Worm (Caenorhabditis elegans) whole organism, early embryonic: ENCODE results near the gene ugt-51.

Source experiments
- F13C5.2 ChIP-seq: sonication (generic microtip); optimal IDR thresholded peaks from 2 replicates; lab custom pipeline; 2017; ENCODE audit warnings: mild to moderate bottlenecking, missing genetic modification characterization, inconsistent platforms, missing compliant biosample characterization
- ama-1 ChIP-seq: fragments of 150-350 bp; optimal IDR thresholded peaks from 2 replicates; lab custom pipeline; 2014
- ceh-13 ChIP-seq: fragments of 200-800 bp; sonication (Bioruptor generic); optimal IDR thresholded peaks from 2 replicates; lab custom pipeline; 2018; ENCODE audit warnings: mild to moderate bottlenecking, missing genetic modification characterization, missing compliant biosample characterization
- ceh-36 ChIP-seq: sonication (generic microtip); optimal IDR thresholded peaks from 2 replicates; lab custom pipeline; 2016; ENCODE audit warnings: missing genetic modification characterization, inconsistent platforms, missing compliant biosample characterization
- flt-1 ChIP-seq: fragments of 200-800 bp; sonication (Bioruptor generic); IDR thresholded peaks from 2 replicates; pipeline ENCODE4 v1.3.6; 2022; ENCODE audit warnings: missing genetic modification characterization, missing compliant biosample characterization
- hnd-1 ChIP-seq: sonication (generic microtip); optimal IDR thresholded peaks from 2 replicates; lab custom pipeline; 2016; ENCODE audit warnings: missing genetic modification characterization, missing compliant biosample characterization
- pes-1 ChIP-seq: fragments of 200-800 bp; sonication (Bioruptor generic); IDR thresholded peaks from 2 replicates; pipeline ENCODE4 v1.3.6; 2022; ENCODE audit warnings: missing genetic modification reagents, missing genetic modification characterization, missing compliant biosample characterization
- scrt-1 ChIP-seq: fragments of 200-800 bp; sonication (Bioruptor generic); IDR thresholded peaks from 2 replicates; pipeline ENCODE4 v1.3.6; 2022; ENCODE audit warnings: missing genetic modification characterization, missing compliant biosample characterization

- TF ChIP-seq pes-1 (GFP tag; lab: Robert Waterston, UW) (no peak), flt-1 (GFP tag; lab: Robert Waterston, UW) (no peak), ama-1 (lab: Kevin White, UChicago) (no peak), ceh-13 (GFP tag; lab: Kevin White, UChicago) (no peak), scrt-1 (GFP tag; lab: Robert Waterston, UW) (no peak), hnd-1 (tag; lab: Kevin White, UChicago) (no peak), F13C5.2 (tag; lab: Kevin White, UChicago) (no peak), ceh-36 (tag; lab: Kevin White, UChicago) (no peak)
Measured at ce11 chrV:5177209-5177608, at the start of gene ugt-51.
